Worm (Caenorhabditis elegans) whole organism, L2 larva: Measurements from ENCODE around the gene fezf-1.

Experiments used
- F13H6.1 ChIP-seq: sonication (generic microtip); optimal IDR thresholded peaks from 2 replicates; lab custom pipeline; 2016; ENCODE audit warnings: missing genetic modification characterization, missing compliant biosample characterization
- R02D3.7 ChIP-seq: fragments of 150-350 bp; optimal IDR thresholded peaks from 2 replicates; lab custom pipeline; 2014; ENCODE audit warnings: missing biosample characterization, missing genetic modification characterization
- Y55F3AM.14 ChIP-seq: fragments of 200-800 bp; sonication (Bioruptor generic); optimal IDR thresholded peaks from 2 replicates; lab custom pipeline; 2018; ENCODE audit warnings: mild to moderate bottlenecking, missing genetic modification characterization, missing compliant biosample characterization
- aly-2 ChIP-seq: fragments of 150-350 bp; optimal IDR thresholded peaks from 2 replicates; lab custom pipeline; 2014; ENCODE audit warnings: missing biosample characterization, missing genetic modification characterization
- blmp-1 ChIP-seq: sonication (generic microtip); optimal IDR thresholded peaks from 2 replicates; lab custom pipeline; 2017; ENCODE audit warnings: missing genetic modification characterization, mild to moderate bottlenecking, missing compliant biosample characterization, antibody characterized with exemption, moderate library complexity; ENCODE audit not compliant: insufficient read depth
- ceh-16 ChIP-seq: fragments of 150-350 bp; optimal IDR thresholded peaks from 2 replicates; lab custom pipeline; 2014; ENCODE audit warnings: missing biosample characterization, missing genetic modification characterization
- ceh-82 ChIP-seq: fragments of 150-350 bp; optimal IDR thresholded peaks from 2 replicates; lab custom pipeline; 2014; ENCODE audit warnings: missing biosample characterization, missing genetic modification characterization
- dmd-4 ChIP-seq: sonication (generic microtip); optimal IDR thresholded peaks from 2 replicates; lab custom pipeline; 2017; ENCODE audit warnings: missing biosample characterization, missing genetic modification characterization
- elt-1 ChIP-seq: fragments of 150-350 bp; optimal IDR thresholded peaks from 2 replicates; lab custom pipeline; 2014; ENCODE audit warnings: missing biosample characterization, missing genetic modification characterization
- fos-1 ChIP-seq: fragments of 150-350 bp; optimal IDR thresholded peaks from 2 replicates; lab custom pipeline; 2014; ENCODE audit warnings: missing biosample characterization, missing genetic modification characterization
- gmeb-1 ChIP-seq: fragments of 150-350 bp; optimal IDR thresholded peaks from 2 replicates; lab custom pipeline; 2014; ENCODE audit warnings: missing biosample characterization, missing genetic modification characterization
- lin-11 ChIP-seq: fragments of 150-350 bp; sonication (generic microtip); optimal IDR thresholded peaks from 2 replicates; lab custom pipeline; 2014; ENCODE audit warnings: missing biosample characterization, missing genetic modification characterization, inconsistent platforms, mixed read lengths
- lin-13 ChIP-seq: fragments of 150-350 bp; optimal IDR thresholded peaks from 2 replicates; lab custom pipeline; 2014; ENCODE audit warnings: missing biosample characterization, missing genetic modification reagents, missing genetic modification characterization
- lin-39 ChIP-seq: fragments of 150-350 bp; optimal IDR thresholded peaks from 2 replicates; lab custom pipeline; 2014; ENCODE audit warnings: missing biosample characterization, missing genetic modification reagents, missing genetic modification characterization
- lsy-2 ChIP-seq, 2 experiments: fragments of 150-350 bp in 1 of 2; sonication (generic microtip) in 1 of 2; optimal IDR thresholded peaks; 2 replicates each; lab custom pipeline; 2014 to 2017; ENCODE audit warnings: missing biosample characterization in 2 of 2, missing genetic modification characterization in 2 of 2
- mbf-1 ChIP-seq: sonication (generic microtip); optimal IDR thresholded peaks from 2 replicates; lab custom pipeline; 2017; ENCODE audit warnings: missing biosample characterization, missing genetic modification characterization
- nhr-10 ChIP-seq: sonication (generic microtip); optimal IDR thresholded peaks from 2 replicates; lab custom pipeline; 2017; ENCODE audit warnings: missing biosample characterization, missing genetic modification characterization
- nhr-11 ChIP-seq: fragments of 150-350 bp; optimal IDR thresholded peaks from 2 replicates; lab custom pipeline; 2014; ENCODE audit warnings: missing biosample characterization, missing genetic modification characterization
- nhr-12 ChIP-seq: fragments of 150-350 bp; optimal IDR thresholded peaks from 2 replicates; lab custom pipeline; 2014; ENCODE audit warnings: missing biosample characterization, missing genetic modification characterization
- nhr-21 ChIP-seq: fragments of 150-350 bp; optimal IDR thresholded peaks from 2 replicates; lab custom pipeline; 2014; ENCODE audit warnings: missing biosample characterization, missing genetic modification characterization
- nhr-23 ChIP-seq: fragments of 150-350 bp; optimal IDR thresholded peaks from 2 replicates; lab custom pipeline; 2014; ENCODE audit warnings: missing biosample characterization, missing genetic modification reagents, missing genetic modification characterization
- nhr-237 ChIP-seq: fragments of 150-350 bp; optimal IDR thresholded peaks from 2 replicates; lab custom pipeline; 2014; ENCODE audit warnings: missing biosample characterization, missing genetic modification characterization
- nhr-77 ChIP-seq: fragments of 150-350 bp; optimal IDR thresholded peaks from 2 replicates; lab custom pipeline; 2014; ENCODE audit warnings: missing biosample characterization, missing genetic modification characterization
- peb-1 ChIP-seq: fragments of 150-350 bp; optimal IDR thresholded peaks from 2 replicates; lab custom pipeline; 2014; ENCODE audit warnings: missing biosample characterization, missing genetic modification characterization
- sem-4 ChIP-seq: fragments of 150-350 bp; optimal IDR thresholded peaks from 2 replicates; lab custom pipeline; 2014; ENCODE audit warnings: missing biosample characterization, missing genetic modification reagents, missing genetic modification characterization
- skn-1 ChIP-seq: sonication (generic microtip); optimal IDR thresholded peaks from 2 replicates; lab custom pipeline; 2017; ENCODE audit warnings: missing biosample characterization, missing genetic modification characterization
- sma-3 ChIP-seq: sonication (generic microtip); optimal IDR thresholded peaks from 2 replicates; lab custom pipeline; 2016; ENCODE audit warnings: missing genetic modification reagents, missing genetic modification characterization, missing compliant biosample characterization
- sma-9 ChIP-seq, 2 experiments: fragments of 150-350 bp in 1 of 2; sonication (generic microtip) in 1 of 2; optimal IDR thresholded peaks; 2 replicates each; lab custom pipeline; 2014 to 2016; ENCODE audit warnings: missing genetic modification characterization in 2 of 2, mild to moderate bottlenecking in 1 of 2, missing biosample characterization in 1 of 2, missing compliant biosample characterization in 1 of 2, missing genetic modification reagents in 1 of 2, moderate library complexity in 1 of 2
- snpc-4 ChIP-seq: fragments of 150-350 bp; optimal IDR thresholded peaks from 2 replicates; lab custom pipeline; 2014; ENCODE audit warnings: missing biosample characterization, missing genetic modification characterization
- unc-39 ChIP-seq: fragments of 150-350 bp; optimal IDR thresholded peaks from 2 replicates; lab custom pipeline; 2014; ENCODE audit warnings: missing biosample characterization, missing genetic modification characterization
- unc-55 ChIP-seq: fragments of 150-350 bp; sonication (generic microtip); optimal IDR thresholded peaks from 3 replicates; lab custom pipeline; 2014; ENCODE audit warnings: missing biosample characterization, missing genetic modification reagents, missing genetic modification characterization
- unc-62 ChIP-seq: fragments of 150-350 bp; optimal IDR thresholded peaks from 2 replicates; lab custom pipeline; 2014; ENCODE audit warnings: missing biosample characterization, missing genetic modification reagents, missing genetic modification characterization
- zag-1 ChIP-seq: fragments of 150-350 bp; optimal IDR thresholded peaks from 2 replicates; lab custom pipeline; 2014; ENCODE audit warnings: missing biosample characterization, missing genetic modification characterization
- ztf-1 ChIP-seq: fragments of 200-800 bp; sonication (Bioruptor generic); conservative IDR thresholded peaks from 2 replicates; pipeline ENCODE4 v1.3.6; 2022; ENCODE audit warnings: missing genetic modification characterization, missing compliant biosample characterization
- ztf-11 ChIP-seq: sonication (generic microtip); optimal IDR thresholded peaks from 2 replicates; lab custom pipeline; 2017; ENCODE audit warnings: missing biosample characterization, missing genetic modification characterization
- ztf-4 ChIP-seq: fragments of 150-350 bp; optimal IDR thresholded peaks from 2 replicates; lab custom pipeline; 2014; ENCODE audit warnings: missing biosample characterization, missing genetic modification characterization

fezf-1 gene

DNA sequence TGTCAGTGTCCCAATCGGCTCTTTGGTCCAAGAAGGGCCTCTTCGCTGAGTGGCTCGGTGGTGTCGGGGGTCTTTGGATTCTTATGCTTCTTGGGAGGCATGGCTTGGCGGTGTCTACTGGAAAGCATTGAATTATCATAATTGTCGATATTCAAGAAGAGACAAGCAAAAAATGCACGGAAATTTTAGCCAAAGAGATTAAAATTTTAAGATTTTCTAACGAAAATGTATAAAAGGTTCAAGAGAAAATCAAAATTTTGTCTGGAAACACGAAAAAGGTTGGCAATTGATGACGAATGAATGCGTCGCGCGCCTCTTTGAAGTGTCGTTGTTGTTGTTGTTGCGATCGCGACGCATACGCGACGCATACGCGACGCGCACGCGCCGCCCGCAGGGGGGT is 5.0 kb upstream of the fezf-1 start, which contains the start of gene Y38H8A.12:
TSS of gene Y38H8A.12 (minus strand) at position 101 of the 400 bp plus-strand sequence.
- TF ChIP-seq dmd-4 (tag; lab: Kevin White, UChicago), result no peak
- TF ChIP-seq R02D3.7 (tag; lab: Kevin White, UChicago), result no peak
- no peak for TF ChIP-seq snpc-4 (tag; lab: Kevin White, UChicago)
- TF ChIP-seq aly-2 (tag; lab: Kevin White, UChicago), result no peak
- TF ChIP-seq sem-4, result no peak
- no peak for TF ChIP-seq nhr-237 (tag; lab: Kevin White, UChicago)
- TF ChIP-seq nhr-12 (tag; lab: Kevin White, UChicago), result no peak
- TF ChIP-seq unc-55 (GFP tag; lab: Kevin White, UChicago), result no peak
- TF ChIP-seq, all 48 proteins: peak for 0

DNA sequence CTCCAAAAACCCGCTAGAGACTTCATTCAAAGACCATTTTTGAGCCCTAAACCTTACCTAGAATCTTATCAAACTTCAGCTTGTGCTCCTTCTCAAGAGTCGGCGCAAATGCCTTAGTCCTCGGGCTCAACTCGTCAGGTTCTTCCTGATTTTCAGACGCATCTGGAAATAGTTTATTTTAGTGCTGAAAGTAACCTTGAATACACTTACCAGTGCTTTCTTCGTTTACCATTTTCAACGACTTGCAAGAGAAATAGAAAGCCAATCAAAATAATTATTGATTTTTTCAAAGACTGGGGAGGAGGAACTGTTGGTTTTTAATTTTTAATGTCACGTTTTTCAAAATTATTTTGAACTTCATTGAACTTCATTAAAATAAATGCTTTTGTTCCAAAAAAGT is 6.1 kb downstream of the fezf-1 start, which contains the start of the genes ttbk-8.1 and Y38H8A.4:
TSS of gene ttbk-8.1 (plus strand) at position 301 of the 400 bp plus-strand sequence.
TSS of gene Y38H8A.4 (minus strand) at position 366 of the 400 bp plus-strand sequence.
- TF ChIP-seq nhr-237 (tag; lab: Kevin White, UChicago) (no peak), unc-39 (tag; lab: Kevin White, UChicago) (no peak), sem-4 (no peak), ztf-11 (tag; lab: Kevin White, UChicago) (no peak), fos-1 (tag; lab: Kevin White, UChicago) (no peak), peb-1 (tag; lab: Kevin White, UChicago) (no peak), elt-1 (tag; lab: Kevin White, UChicago) (no peak), ztf-1 (GFP tag; lab: Robert Waterston, UW) (no peak), nhr-21 (tag; lab: Kevin White, UChicago) (no peak), nhr-12 (tag; lab: Kevin White, UChicago) (no peak), sma-9 (GFP tag; optimal IDR thresholded peaks at IDR 0.05; lab: Kevin White, UChicago) (no peak), sma-9 (tag; optimal IDR thresholded peaks at IDR 0.05; lab: Kevin White, UChicago) (no peak), lin-13 (GFP tag; lab: Kevin White, UChicago) (no peak), ceh-16 (tag; lab: Kevin White, UChicago) (no peak), nhr-10 (tag; lab: Kevin White, UChicago) (no peak), F13H6.1 (tag; lab: Kevin White, UChicago) (no peak), zag-1 (no peak), blmp-1 (tag; lab: Kevin White, UChicago) (no peak)

DNA sequence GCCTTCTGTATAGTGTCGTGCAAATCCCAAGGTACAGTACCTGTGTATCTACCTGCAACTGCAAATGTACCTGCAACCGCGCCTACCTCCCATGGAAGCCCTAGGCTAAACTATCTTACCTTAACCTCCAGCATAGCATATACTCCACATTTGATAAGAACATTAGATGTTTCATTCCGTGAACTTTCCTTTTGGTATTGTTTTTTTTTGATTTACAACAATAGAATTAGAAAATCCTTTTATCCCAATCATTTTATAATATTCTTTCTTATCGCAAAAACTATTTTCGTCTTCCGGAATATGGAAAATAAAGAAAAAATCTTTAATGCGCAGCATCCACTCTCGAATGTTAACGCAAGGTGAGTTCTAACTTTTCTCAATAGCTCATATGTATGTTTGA is 8.2 kb downstream of the fezf-1 start, which contains the start of gene Y38H8A.2:
TSS of gene Y38H8A.2 (plus strand) at position 301 of the 400 bp plus-strand sequence.
- TF ChIP-seq dmd-4 (tag; lab: Kevin White, UChicago) (no peak), skn-1 (tag; lab: Kevin White, UChicago) (no peak), zag-1 (no peak), sma-3 (GFP tag; lab: Kevin White, UChicago) (no peak), ztf-1 (GFP tag; lab: Robert Waterston, UW) (no peak), elt-1 (tag; lab: Kevin White, UChicago) (no peak), lin-39 (no peak), ceh-82 (tag; lab: Kevin White, UChicago) (no peak), snpc-4 (tag; lab: Kevin White, UChicago) (no peak), gmeb-1 (tag; lab: Kevin White, UChicago) (no peak), ztf-11 (tag; lab: Kevin White, UChicago) (no peak), ztf-4 (tag; lab: Kevin White, UChicago) (no peak), nhr-10 (tag; lab: Kevin White, UChicago) (no peak)

DNA sequence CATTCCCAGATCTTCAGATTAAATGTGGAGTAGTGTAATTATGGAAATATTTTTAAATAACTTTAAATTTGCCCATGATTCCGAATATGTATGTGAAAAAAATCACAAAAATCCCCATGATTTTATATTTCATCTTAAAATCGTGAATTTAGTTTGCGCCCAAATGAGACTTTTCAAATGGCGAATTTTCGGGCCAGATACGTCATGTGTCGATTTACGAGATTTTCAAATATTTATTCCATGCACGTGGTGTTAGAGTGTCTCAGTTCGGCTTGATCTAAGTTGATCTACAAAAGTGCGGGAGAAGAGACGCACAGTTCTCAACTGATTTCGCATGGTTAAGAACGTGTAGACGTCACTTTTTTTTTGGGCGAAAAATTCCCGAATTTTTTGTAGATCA is 16.6 kb downstream of the fezf-1 start, which contains the start of gene Y38H8A.1:
TSS of gene Y38H8A.1 (plus strand) at position 301 of the 400 bp plus-strand sequence.
- TF ChIP-seq unc-39 (tag; lab: Kevin White, UChicago), result no peak
- no peak for TF ChIP-seq nhr-77 (tag; lab: Kevin White, UChicago)
- no peak for TF ChIP-seq blmp-1 (tag; lab: Kevin White, UChicago)
- no peak for TF ChIP-seq ceh-82 (tag; lab: Kevin White, UChicago)
- no peak for TF ChIP-seq skn-1 (tag; lab: Kevin White, UChicago)
- TF ChIP-seq mbf-1 (tag; lab: Kevin White, UChicago), result no peak
- no peak for TF ChIP-seq sma-3 (GFP tag; lab: Kevin White, UChicago)
- TF ChIP-seq dmd-4 (tag; lab: Kevin White, UChicago), result no peak
- TF ChIP-seq nhr-21 (tag; lab: Kevin White, UChicago), result no peak
- no peak for TF ChIP-seq unc-62
- no peak for TF ChIP-seq snpc-4 (tag; lab: Kevin White, UChicago)
- no peak for TF ChIP-seq lsy-2 (tag; optimal IDR thresholded peaks at IDR 0.05; lab: Kevin White, UChicago)
- no peak for TF ChIP-seq fos-1 (tag; lab: Kevin White, UChicago)
- no peak for TF ChIP-seq sem-4
- TF ChIP-seq lin-39, result no peak
- TF ChIP-seq nhr-23 (tag; lab: Kevin White, UChicago), result no peak
- TF ChIP-seq nhr-11 (tag; lab: Kevin White, UChicago), result no peak
- no peak for TF ChIP-seq Y55F3AM.14 (GFP tag; lab: Kevin White, UChicago)
- TF ChIP-seq lin-11, result no peak
- TF ChIP-seq sma-9 (GFP tag; optimal IDR thresholded peaks at IDR 0.05; lab: Kevin White, UChicago), result no peak
- no peak for TF ChIP-seq sma-9 (tag; optimal IDR thresholded peaks at IDR 0.05; lab: Kevin White, UChicago)
